Worm (Caenorhabditis elegans) whole organism, L2 larva: ENCODE results near the gene plpp-1.2.

Experiments
- C34F6.9 ChIP-seq: fragments of 150-350 bp; optimal IDR thresholded peaks from 2 replicates; lab custom pipeline; 2014; ENCODE audit warnings: missing biosample characterization, missing genetic modification characterization
- F13H6.1 ChIP-seq: sonication (generic microtip); optimal IDR thresholded peaks from 2 replicates; lab custom pipeline; 2016; ENCODE audit warnings: missing genetic modification characterization, missing compliant biosample characterization
- R02D3.7 ChIP-seq: fragments of 150-350 bp; optimal IDR thresholded peaks from 2 replicates; lab custom pipeline; 2014; ENCODE audit warnings: missing biosample characterization, missing genetic modification characterization
- ZK546.5 ChIP-seq: sonication (generic microtip); optimal IDR thresholded peaks from 2 replicates; lab custom pipeline; 2017; ENCODE audit warnings: missing biosample characterization, missing genetic modification characterization
- alr-1 ChIP-seq: fragments of 150-350 bp; optimal IDR thresholded peaks from 2 replicates; lab custom pipeline; 2014; ENCODE audit warnings: missing biosample characterization, missing genetic modification characterization
- aly-2 ChIP-seq: fragments of 150-350 bp; optimal IDR thresholded peaks from 2 replicates; lab custom pipeline; 2014; ENCODE audit warnings: missing biosample characterization, missing genetic modification characterization
- ama-1 ChIP-seq: fragments of 150-350 bp; optimal IDR thresholded peaks from 2 replicates; lab custom pipeline; 2018; ENCODE audit warnings: inconsistent platforms
- blmp-1 ChIP-seq: sonication (generic microtip); optimal IDR thresholded peaks from 2 replicates; lab custom pipeline; 2017; ENCODE audit warnings: missing genetic modification characterization, mild to moderate bottlenecking, missing compliant biosample characterization, antibody characterized with exemption, moderate library complexity; ENCODE audit not compliant: insufficient read depth
- ceh-82 ChIP-seq: fragments of 150-350 bp; optimal IDR thresholded peaks from 2 replicates; lab custom pipeline; 2014; ENCODE audit warnings: missing biosample characterization, missing genetic modification characterization
- crh-2 ChIP-seq: sonication (generic microtip); optimal IDR thresholded peaks from 2 replicates; lab custom pipeline; 2017; ENCODE audit warnings: missing biosample characterization, missing genetic modification characterization
- dmd-4 ChIP-seq: sonication (generic microtip); optimal IDR thresholded peaks from 2 replicates; lab custom pipeline; 2017; ENCODE audit warnings: missing biosample characterization, missing genetic modification characterization
- elt-1 ChIP-seq: fragments of 150-350 bp; optimal IDR thresholded peaks from 2 replicates; lab custom pipeline; 2014; ENCODE audit warnings: missing biosample characterization, missing genetic modification characterization
- fos-1 ChIP-seq: fragments of 150-350 bp; optimal IDR thresholded peaks from 2 replicates; lab custom pipeline; 2014; ENCODE audit warnings: missing biosample characterization, missing genetic modification characterization
- gmeb-1 ChIP-seq: fragments of 150-350 bp; optimal IDR thresholded peaks from 2 replicates; lab custom pipeline; 2014; ENCODE audit warnings: missing biosample characterization, missing genetic modification characterization
- lin-39 ChIP-seq: fragments of 150-350 bp; optimal IDR thresholded peaks from 2 replicates; lab custom pipeline; 2014; ENCODE audit warnings: missing biosample characterization, missing genetic modification reagents, missing genetic modification characterization
- lsy-2 ChIP-seq, 2 experiments: fragments of 150-350 bp in 1 of 2; sonication (generic microtip) in 1 of 2; optimal IDR thresholded peaks; 2 replicates each; lab custom pipeline; 2014 to 2017; ENCODE audit warnings: missing biosample characterization in 2 of 2, missing genetic modification characterization in 2 of 2
- mab-5 ChIP-seq: fragments of 150-350 bp; optimal IDR thresholded peaks from 2 replicates; lab custom pipeline; 2014; ENCODE audit warnings: missing biosample characterization, missing genetic modification characterization
- mbf-1 ChIP-seq: sonication (generic microtip); optimal IDR thresholded peaks from 2 replicates; lab custom pipeline; 2017; ENCODE audit warnings: missing biosample characterization, missing genetic modification characterization
- mdl-1 ChIP-seq, 2 experiments: fragments of 150-350 bp in 1 of 2; sonication (generic microtip) in 1 of 2; optimal IDR thresholded peaks; 2 replicates each; lab custom pipeline; 2017; ENCODE audit warnings: missing biosample characterization in 2 of 2, missing genetic modification characterization in 2 of 2
- nhr-10 ChIP-seq: sonication (generic microtip); optimal IDR thresholded peaks from 2 replicates; lab custom pipeline; 2017; ENCODE audit warnings: missing biosample characterization, missing genetic modification characterization
- nhr-11 ChIP-seq: fragments of 150-350 bp; optimal IDR thresholded peaks from 2 replicates; lab custom pipeline; 2014; ENCODE audit warnings: missing biosample characterization, missing genetic modification characterization
- nhr-129 ChIP-seq: fragments of 150-350 bp; optimal IDR thresholded peaks from 2 replicates; lab custom pipeline; 2014; ENCODE audit warnings: missing biosample characterization, missing genetic modification characterization
- peb-1 ChIP-seq: fragments of 150-350 bp; optimal IDR thresholded peaks from 2 replicates; lab custom pipeline; 2014; ENCODE audit warnings: missing biosample characterization, missing genetic modification characterization
- skn-1 ChIP-seq: sonication (generic microtip); optimal IDR thresholded peaks from 2 replicates; lab custom pipeline; 2017; ENCODE audit warnings: missing biosample characterization, missing genetic modification characterization
- sma-3 ChIP-seq: sonication (generic microtip); optimal IDR thresholded peaks from 2 replicates; lab custom pipeline; 2016; ENCODE audit warnings: missing genetic modification reagents, missing genetic modification characterization, missing compliant biosample characterization
- sma-9 ChIP-seq, 2 experiments: fragments of 150-350 bp in 1 of 2; sonication (generic microtip) in 1 of 2; optimal IDR thresholded peaks; 2 replicates each; lab custom pipeline; 2014 to 2016; ENCODE audit warnings: missing genetic modification characterization in 2 of 2, mild to moderate bottlenecking in 1 of 2, missing biosample characterization in 1 of 2, missing compliant biosample characterization in 1 of 2, missing genetic modification reagents in 1 of 2, moderate library complexity in 1 of 2
- snpc-4 ChIP-seq: fragments of 150-350 bp; optimal IDR thresholded peaks from 2 replicates; lab custom pipeline; 2014; ENCODE audit warnings: missing biosample characterization, missing genetic modification characterization
- unc-39 ChIP-seq: fragments of 150-350 bp; optimal IDR thresholded peaks from 2 replicates; lab custom pipeline; 2014; ENCODE audit warnings: missing biosample characterization, missing genetic modification characterization
- unc-55 ChIP-seq: fragments of 150-350 bp; sonication (generic microtip); optimal IDR thresholded peaks from 3 replicates; lab custom pipeline; 2014; ENCODE audit warnings: missing biosample characterization, missing genetic modification reagents, missing genetic modification characterization
- zag-1 ChIP-seq: fragments of 150-350 bp; optimal IDR thresholded peaks from 2 replicates; lab custom pipeline; 2014; ENCODE audit warnings: missing biosample characterization, missing genetic modification characterization
- ztf-1 ChIP-seq: fragments of 200-800 bp; sonication (Bioruptor generic); conservative IDR thresholded peaks from 2 replicates; pipeline ENCODE4 v1.3.6; 2022; ENCODE audit warnings: missing genetic modification characterization, missing compliant biosample characterization
- ztf-11 ChIP-seq: sonication (generic microtip); optimal IDR thresholded peaks from 2 replicates; lab custom pipeline; 2017; ENCODE audit warnings: missing biosample characterization, missing genetic modification characterization

The plpp-1.2 gene

DNA sequence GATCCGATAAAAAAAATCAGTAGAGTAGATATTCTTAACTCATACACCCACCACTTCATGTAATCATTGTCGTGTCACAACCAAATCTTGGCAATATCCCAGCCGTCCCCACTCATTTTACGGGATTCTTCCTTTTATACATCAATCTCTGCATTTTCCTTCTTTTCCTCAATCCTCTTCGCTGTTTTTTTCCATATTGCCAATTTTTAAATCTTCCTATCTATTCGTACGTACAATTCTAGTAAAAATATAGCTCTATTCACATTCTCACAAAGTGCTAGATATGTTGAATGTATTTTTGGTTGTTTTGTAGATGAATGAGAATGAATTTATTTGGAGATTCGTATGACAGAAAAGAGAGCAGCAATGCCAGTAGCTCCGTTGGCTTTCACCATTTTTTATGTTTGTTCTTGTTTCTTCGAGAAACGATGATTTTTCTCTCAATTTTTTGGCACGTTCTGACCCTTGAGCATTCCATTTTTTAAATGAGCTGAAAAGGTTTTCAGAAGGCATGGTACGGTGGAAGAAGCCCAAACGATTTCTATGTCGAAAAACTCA lies 10.0 kb upstream of the plpp-1.2 start, which contains the start of gene T28D9.16:
TSS of gene T28D9.16 (plus strand) at position 508 of the 558 bp plus-strand sequence.
- TF ChIP-seq nhr-11 (tag; lab: Kevin White, UChicago) (no peak), unc-55 (GFP tag; lab: Kevin White, UChicago) (no peak), C34F6.9 (tag; lab: Kevin White, UChicago) (no peak), dmd-4 (tag; lab: Kevin White, UChicago) (no peak), fos-1 (tag; lab: Kevin White, UChicago) (no peak), nhr-10 (tag; lab: Kevin White, UChicago) (no peak), lin-39 (no peak), ceh-82 (tag; lab: Kevin White, UChicago) (no peak), mbf-1 (tag; lab: Kevin White, UChicago) (no peak), mdl-1 (tag; optimal IDR thresholded peaks at IDR 0.05; lab: Kevin White, UChicago) (no peak), alr-1 (no peak), sma-3 (GFP tag; lab: Kevin White, UChicago) (no peak), peb-1 (tag; lab: Kevin White, UChicago) (no peak), nhr-129 (no peak)
- TF ChIP-seq, all 48 proteins: peak for 0

DNA sequence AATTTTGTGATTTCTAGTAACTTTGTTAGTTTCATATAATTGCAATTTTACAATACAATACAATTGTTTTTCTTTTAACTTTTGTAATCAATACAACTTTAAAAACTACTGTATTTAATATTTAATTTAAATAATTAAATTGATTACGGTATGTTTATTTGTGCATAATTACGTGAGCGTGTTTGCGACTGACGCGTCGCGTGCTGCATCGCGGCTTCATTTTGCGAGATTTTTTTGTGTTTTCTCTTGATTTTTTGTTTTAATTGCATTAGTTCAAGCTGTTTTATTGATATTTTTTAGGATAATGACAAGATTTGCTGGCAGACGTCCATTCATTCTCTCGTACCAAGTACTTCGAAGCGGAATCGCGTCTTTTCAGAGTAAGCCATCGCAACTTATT lies 8.6 kb upstream of the plpp-1.2 start, which contains the start of gene T28D9.4:
TSS of gene T28D9.4 (plus strand) at position 301 of the 400 bp plus-strand sequence.
- TF ChIP-seq dmd-4 (tag; lab: Kevin White, UChicago) (no peak), blmp-1 (no peak)

DNA sequence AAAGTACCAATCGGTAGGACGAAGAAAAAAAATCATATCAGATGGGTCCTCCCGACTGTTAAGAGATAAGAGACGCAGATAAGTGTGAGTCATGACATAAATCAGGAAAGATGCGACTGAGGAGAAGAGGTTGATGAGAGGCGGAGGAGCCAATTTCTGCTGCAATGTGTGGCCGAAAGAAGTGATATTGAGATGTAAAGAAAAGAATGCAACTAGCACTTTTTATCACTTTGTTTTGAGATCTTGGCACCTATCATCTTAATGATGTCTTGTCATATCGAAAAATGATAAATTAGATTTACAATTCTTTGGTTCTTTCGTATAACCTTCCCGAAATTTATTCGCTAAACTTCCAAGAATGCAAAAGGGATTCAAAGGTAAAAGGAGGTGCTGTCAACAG lies 3.2 kb upstream of the plpp-1.2 start, which contains the start of gene del-10:
TSS of gene del-10 (minus strand) at position 24 of the 400 bp plus-strand sequence.
- peak; percentile 27 for TF ChIP-seq sma-9 (GFP tag; optimal IDR thresholded peaks at IDR 0.05; lab: Kevin White, UChicago)
- no peak for TF ChIP-seq sma-9 (tag; optimal IDR thresholded peaks at IDR 0.05; lab: Kevin White, UChicago)
- TF ChIP-seq F13H6.1 = peak; percentile 0
- no peak for TF ChIP-seq gmeb-1

DNA sequence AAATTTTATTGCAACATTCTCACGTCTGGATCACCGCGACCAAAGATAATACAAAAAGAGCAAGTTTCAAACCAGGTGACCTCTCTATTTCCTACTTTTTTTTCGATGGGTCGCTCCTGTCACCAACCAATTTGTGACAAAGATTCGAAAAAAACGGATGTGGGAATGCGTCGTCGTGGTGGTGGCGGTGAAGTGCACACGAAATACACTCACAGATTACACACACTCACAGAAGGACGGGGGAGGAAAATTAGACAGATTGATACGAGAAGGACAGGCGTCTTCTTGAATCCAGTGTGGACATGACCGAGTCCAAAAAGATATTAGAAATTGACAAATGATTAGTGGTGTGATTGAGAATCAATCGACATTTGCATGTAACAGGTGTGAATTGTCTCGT lies 2.5 kb upstream of the plpp-1.2 start:
- TF ChIP-seq skn-1 (tag; lab: Kevin White, UChicago) (no peak), ama-1 (no peak), blmp-1 (no peak), ztf-11 (tag; lab: Kevin White, UChicago) (no peak), snpc-4 (tag; lab: Kevin White, UChicago) (no peak), unc-55 (GFP tag; lab: Kevin White, UChicago) (no peak), C34F6.9 (tag; lab: Kevin White, UChicago) (no peak), peb-1 (tag; lab: Kevin White, UChicago) (no peak), ztf-1 (GFP tag; lab: Robert Waterston, UW) (no peak), lin-39 (no peak), R02D3.7 (tag; lab: Kevin White, UChicago) (no peak), mbf-1 (tag; lab: Kevin White, UChicago) (no peak), unc-39 (tag; lab: Kevin White, UChicago) (no peak)

DNA sequence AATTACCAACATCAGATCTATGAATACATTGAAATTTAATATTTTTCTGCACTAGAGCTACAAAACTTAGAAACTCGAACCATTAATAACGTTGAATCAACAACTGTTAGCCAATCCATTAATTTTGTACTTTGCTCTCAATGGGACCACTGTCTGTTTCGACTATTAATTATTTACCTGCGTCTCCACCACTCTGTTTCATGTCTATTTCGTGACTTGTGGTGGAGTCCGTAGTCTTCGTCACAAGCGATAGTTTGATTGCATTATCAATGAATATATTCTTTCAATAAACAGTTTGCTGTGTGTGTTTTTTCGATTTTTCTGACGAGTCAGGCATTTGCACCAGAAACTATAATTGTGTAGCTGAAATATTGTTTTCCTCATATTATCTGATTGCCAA lies 1.1 kb downstream of the plpp-1.2 start:
- TF ChIP-seq sma-9 (GFP tag; optimal IDR thresholded peaks at IDR 0.05; lab: Kevin White, UChicago) (peak; percentile 47), sma-9 (tag; optimal IDR thresholded peaks at IDR 0.05; lab: Kevin White, UChicago) (no peak), ztf-1 (GFP tag; lab: Robert Waterston, UW) (no peak), lsy-2 (tag; optimal IDR thresholded peaks at IDR 0.05; lab: Kevin White, UChicago) (peak in 1 of 2 experiments; percentile 51), ZK546.5 (tag; lab: Kevin White, UChicago) (no peak), fos-1 (tag; lab: Kevin White, UChicago) (peak; percentile 66), zag-1 (tag; lab: Kevin White, UChicago) (no peak), aly-2 (tag; lab: Kevin White, UChicago) (no peak), lin-39 (no peak), mab-5 (peak; percentile 67), crh-2 (peak; percentile 36), nhr-129 (peak; percentile 12), elt-1 (tag; lab: Kevin White, UChicago) (no peak), unc-55 (GFP tag; lab: Kevin White, UChicago) (no peak), blmp-1 (no peak), F13H6.1 (peak; percentile 47)
